Worm (Caenorhabditis elegans) whole organism, dauer: Measurements from ENCODE around the gene nspd-9.

Source experiments
- unc-62 ChIP-seq: sonication (generic microtip); optimal IDR thresholded peaks from 2 replicates; lab custom pipeline; 2017; ENCODE audit warnings: missing biosample characterization, missing genetic modification reagents, missing genetic modification characterization

The nspd-9 gene

ce11 chrIII:4830207-4830606 lies at the start of gene nspd-9:
TSS of gene nspd-9 (minus strand) at chrIII:4830307.
- no peak for TF ChIP-seq unc-62 (GFP tag; lab: Kevin White, UChicago)

ce11 chrIII:4879445-4879844 lies 49.3 kb upstream of the nspd-9 start, which contains the start of gene C35D10.1:
TSS of gene C35D10.1 (plus strand) at chrIII:4879745.
- no peak for TF ChIP-seq unc-62 (GFP tag; lab: Kevin White, UChicago)

ce11 chrIII:4878281-4878680 lies 48.2 kb upstream of the nspd-9 start, which contains the start of the genes tost-1 and arx-6:
TSS of gene tost-1 (minus strand) at chrIII:4878311.
TSS of gene arx-6 (plus strand) at chrIII:4878658.
- TF ChIP-seq unc-62 (GFP tag; lab: Kevin White, UChicago), result no peak

- TF ChIP-seq unc-62 (GFP tag; lab: Kevin White, UChicago), result no peak
These were observed 45.6 kb upstream of the nspd-9 start for ce11 chrIII:4875663-4876062.

ce11 chrIII:4874671-4875070 lies 44.6 kb upstream of the nspd-9 start, which contains the start of gene C35D10.12:
TSS of gene C35D10.12 (minus strand) at chrIII:4874771.
- TF ChIP-seq unc-62 (GFP tag; lab: Kevin White, UChicago), result no peak

ce11 chrIII:4873395-4873794 lies 43.3 kb upstream of the nspd-9 start:
- TF ChIP-seq unc-62 (GFP tag; lab: Kevin White, UChicago), result no peak

- TF ChIP-seq unc-62 (GFP tag; lab: Kevin White, UChicago), result no peak
These were observed 40.4 kb upstream of the nspd-9 start, which contains the start of gene gipc-1 for ce11 chrIII:4870478-4870877. TSS of gene gipc-1 (plus strand) at chrIII:4870778.

ce11 chrIII:4868643-4869042 lies 38.5 kb upstream of the nspd-9 start, which contains the start of the genes msd-4 and C35D10.3:
TSS of gene msd-4 (minus strand) at chrIII:4868743.
TSS of gene C35D10.3 (plus strand) at chrIII:4868921.
- TF ChIP-seq unc-62 (GFP tag; lab: Kevin White, UChicago), result no peak

ce11 chrIII:4866762-4867161 lies 36.7 kb upstream of the nspd-9 start, which contains the start of gene C35D10.17:
TSS of gene C35D10.17 (plus strand) at chrIII:4867062.
- no peak for TF ChIP-seq unc-62 (GFP tag; lab: Kevin White, UChicago)

- TF ChIP-seq unc-62 (GFP tag; lab: Kevin White, UChicago), result no peak
These were observed 33.0 kb upstream of the nspd-9 start, which contains the start of gene coq-8 for ce11 chrIII:4863127-4863526. TSS of gene coq-8 (plus strand) at chrIII:4863427.

ce11 chrIII:4861744-4862401 lies 31.8 kb upstream of the nspd-9 start, which contains the start of the genes C35D10.10 and C35D10.5:
TSS of gene C35D10.10 (minus strand) at chrIII:4861794.
TSS of gene C35D10.5 (plus strand) at chrIII:4862351.
- TF ChIP-seq unc-62 (GFP tag; lab: Kevin White, UChicago), result no peak

- no peak for TF ChIP-seq unc-62 (GFP tag; lab: Kevin White, UChicago)
These were observed 28.9 kb upstream of the nspd-9 start, which contains the start of gene C35D10.6 for ce11 chrIII:4859039-4859438. TSS of gene C35D10.6 (plus strand) at chrIII:4859339.

ce11 chrIII:4856992-4857391 lies 26.9 kb upstream of the nspd-9 start:
- TF ChIP-seq unc-62 (GFP tag; lab: Kevin White, UChicago), result no peak

- no peak for TF ChIP-seq unc-62 (GFP tag; lab: Kevin White, UChicago)
These were observed 26.0 kb upstream of the nspd-9 start, which contains the start of gene C35D10.7 for ce11 chrIII:4856109-4856508. TSS of gene C35D10.7 (plus strand) at chrIII:4856193.

ce11 chrIII:4854918-4855317 lies 24.8 kb upstream of the nspd-9 start, which contains the start of gene C35D10.8:
TSS of gene C35D10.8 (plus strand) at chrIII:4855218.
- no peak for TF ChIP-seq unc-62 (GFP tag; lab: Kevin White, UChicago)

ce11 chrIII:4852025-4852424 lies 21.9 kb upstream of the nspd-9 start, which contains the start of gene ced-4:
TSS of gene ced-4 (plus strand) at chrIII:4852325.
- no peak for TF ChIP-seq unc-62 (GFP tag; lab: Kevin White, UChicago)
